Fruit fly (Drosophila melanogaster): ENCODE data around the gene CG17271.

DNA sequence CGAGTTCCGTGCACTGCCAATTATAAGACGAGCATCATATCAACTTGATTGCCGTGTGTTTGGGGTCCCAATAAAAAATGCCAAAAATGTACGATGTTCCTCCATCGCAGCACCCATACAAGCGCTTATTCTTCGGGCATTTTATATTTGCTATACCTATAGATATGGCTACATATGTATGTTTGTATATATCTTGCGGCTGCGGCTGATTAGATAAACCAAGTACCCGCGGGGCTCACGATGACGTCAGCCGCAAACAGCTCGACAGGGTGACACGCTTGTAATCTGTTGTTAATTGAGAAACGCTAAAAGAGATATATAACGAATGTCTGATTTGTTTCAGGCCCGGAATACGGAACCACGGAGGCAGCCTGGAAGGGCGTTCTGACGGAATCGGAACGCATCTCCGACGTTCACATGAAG is 15.6 kb upstream of the CG17271 start:
- TF ChIP-seq CG8478 (optimal IDR thresholded peaks at IDR 0.05) (no peak), CTCF (optimal IDR thresholded peaks at IDR 0.05) (no peak)
